Fruit fly (Drosophila melanogaster) whole organism, prepupa: ENCODE data around the gene CG13796.
A peak's percentile ranks its signal among the peaks of the same experiment; 100 is the strongest.

Experiments used
- CG11294 ChIP-seq: fragments of 200-800 bp; sonication (Bioruptor generic); IDR thresholded peaks from 2 replicates; pipeline ENCODE4 v1.3.6; 2022; ENCODE audit warnings: missing biosample characterization, missing genetic modification characterization
- CG11762 ChIP-seq: fragments of 200-800 bp; sonication (Bioruptor generic); optimal IDR thresholded peaks from 3 replicates; lab custom pipeline; 2016; ENCODE audit warnings: missing biosample characterization, missing genetic modification characterization; ENCODE audit not compliant: insufficient read depth
- CG15336 ChIP-seq: fragments of 200-800 bp; sonication (Bioruptor generic); IDR thresholded peaks from 2 replicates; pipeline ENCODE4 v1.3.6; 2022; ENCODE audit warnings: missing biosample characterization, missing genetic modification characterization
- CG1621 ChIP-seq: fragments of 200-800 bp; sonication (Bioruptor generic); optimal IDR thresholded peaks from 3 replicates; lab custom pipeline; 2018; ENCODE audit warnings: missing biosample characterization, mild to moderate bottlenecking, missing genetic modification characterization
- CG16779 ChIP-seq: fragments of 200-800 bp; sonication (Bioruptor generic); optimal IDR thresholded peaks from 3 replicates; lab custom pipeline; 2017; ENCODE audit warnings: missing biosample characterization, mild to moderate bottlenecking, missing genetic modification characterization
- CG3032 ChIP-seq: fragments of 200-800 bp; optimal IDR thresholded peaks from 2 replicates; lab custom pipeline; 2019; ENCODE audit warnings: missing biosample characterization, mild to moderate bottlenecking, missing genetic modification characterization, moderate library complexity
- CG31627 ChIP-seq: fragments of 200-800 bp; sonication (Bioruptor generic); optimal IDR thresholded peaks from 3 replicates; lab custom pipeline; 2016; ENCODE audit warnings: missing biosample characterization, missing genetic modification characterization
- CG32006 ChIP-seq: fragments of 200-800 bp; sonication (Bioruptor generic); optimal IDR thresholded peaks from 3 replicates; lab custom pipeline; 2017; ENCODE audit warnings: missing biosample characterization, mild to moderate bottlenecking, missing genetic modification characterization
- CG3919 ChIP-seq: fragments of 200-800 bp; sonication (Bioruptor generic); optimal IDR thresholded peaks from 3 replicates; lab custom pipeline; 2016; ENCODE audit warnings: missing biosample characterization, missing genetic modification characterization
- CG6163 ChIP-seq: fragments of 200-800 bp; sonication (Bioruptor generic); IDR thresholded peaks from 3 replicates; pipeline ENCODE4 v1.3.6; 2022; ENCODE audit warnings: missing biosample characterization, missing genetic modification characterization
- CG6276 ChIP-seq: fragments of 200-800 bp; sonication (Bioruptor generic); optimal IDR thresholded peaks from 2 replicates; lab custom pipeline; 2017; ENCODE audit warnings: missing biosample characterization, mild to moderate bottlenecking, missing genetic modification characterization
- CG6808 ChIP-seq: fragments of 200-800 bp; sonication (Bioruptor generic); optimal IDR thresholded peaks from 3 replicates; lab custom pipeline; 2017; ENCODE audit warnings: missing biosample characterization, missing genetic modification characterization, mild to moderate bottlenecking, moderate library complexity, missing genetic modification reagents
- CG6854 ChIP-seq: fragments of 200-800 bp; sonication (Bioruptor generic); optimal IDR thresholded peaks from 2 replicates; lab custom pipeline; 2017; ENCODE audit warnings: missing biosample characterization, mild to moderate bottlenecking, missing genetic modification characterization
- CG8119 ChIP-seq: fragments of 200-800 bp; sonication (Bioruptor generic); IDR thresholded peaks from 3 replicates; pipeline ENCODE4 v1.3.6; 2022; ENCODE audit warnings: missing biosample characterization, missing genetic modification characterization
- CG8319 ChIP-seq: fragments of 200-800 bp; sonication (Bioruptor generic); optimal IDR thresholded peaks from 3 replicates; lab custom pipeline; 2016; ENCODE audit warnings: missing biosample characterization, missing genetic modification characterization
- CG8632 ChIP-seq: fragments of 200-800 bp; sonication (Bioruptor generic); optimal IDR thresholded peaks from 3 replicates; lab custom pipeline; 2016; ENCODE audit warnings: missing biosample characterization, missing genetic modification characterization
- CG9139 ChIP-seq: fragments of 200-800 bp; sonication (Bioruptor generic); optimal IDR thresholded peaks from 3 replicates; lab custom pipeline; 2017; ENCODE audit warnings: missing biosample characterization, mild to moderate bottlenecking, missing genetic modification characterization
- Eip75B ChIP-seq: fragments of 200-800 bp; sonication (Bioruptor generic); optimal IDR thresholded peaks from 3 replicates; lab custom pipeline; 2016; ENCODE audit warnings: missing biosample characterization, missing genetic modification characterization
- Eip93F ChIP-seq: fragments of 200-800 bp; sonication (Bioruptor generic); optimal IDR thresholded peaks from 2 replicates; lab custom pipeline; 2016; ENCODE audit warnings: missing biosample characterization, mild to moderate bottlenecking, missing genetic modification characterization
- Ets96B ChIP-seq: fragments of 200-800 bp; optimal IDR thresholded peaks from 2 replicates; lab custom pipeline; 2019; ENCODE audit warnings: missing biosample characterization, mild to moderate bottlenecking, missing genetic modification characterization, moderate library complexity
- Hr38 ChIP-seq: sonication (Bioruptor generic); optimal IDR thresholded peaks from 2 replicates; lab custom pipeline; 2016; ENCODE audit warnings: missing biosample characterization, missing genetic modification characterization
- Hr39 ChIP-seq: fragments of 200-800 bp; sonication (Bioruptor generic); optimal IDR thresholded peaks from 2 replicates; lab custom pipeline; 2016; ENCODE audit warnings: missing biosample characterization, missing genetic modification characterization
- Hr4 ChIP-seq: fragments of 200-800 bp; sonication (Bioruptor generic); optimal IDR thresholded peaks from 3 replicates; lab custom pipeline; 2016; ENCODE audit warnings: missing biosample characterization, missing genetic modification characterization
- Lpt ChIP-seq: fragments of 200-800 bp; sonication (Bioruptor generic); optimal IDR thresholded peaks from 3 replicates; lab custom pipeline; 2016; ENCODE audit warnings: missing biosample characterization, missing genetic modification characterization
- Met ChIP-seq: fragments of 200-800 bp; sonication (Bioruptor generic); optimal IDR thresholded peaks from 3 replicates; lab custom pipeline; 2016; ENCODE audit warnings: missing biosample characterization, missing genetic modification characterization
- OdsH ChIP-seq: fragments of 200-800 bp; sonication (Bioruptor generic); optimal IDR thresholded peaks from 3 replicates; lab custom pipeline; 2016; ENCODE audit warnings: missing biosample characterization, missing genetic modification characterization
- Smox ChIP-seq: fragments of 200-800 bp; sonication (Bioruptor generic); optimal IDR thresholded peaks from 3 replicates; lab custom pipeline; 2016; ENCODE audit warnings: missing biosample characterization, missing genetic modification characterization
- Sox14 ChIP-seq: fragments of 200-800 bp; sonication (Bioruptor generic); optimal IDR thresholded peaks from 3 replicates; lab custom pipeline; 2016; ENCODE audit warnings: missing biosample characterization, missing genetic modification characterization
- achi ChIP-seq: fragments of 200-800 bp; sonication (Bioruptor generic); optimal IDR thresholded peaks from 3 replicates; lab custom pipeline; 2016; ENCODE audit warnings: missing biosample characterization, missing genetic modification characterization
- acj6 ChIP-seq: fragments of 200-800 bp; sonication (Bioruptor generic); optimal IDR thresholded peaks from 3 replicates; lab custom pipeline; 2016; ENCODE audit warnings: missing biosample characterization, missing genetic modification characterization
- cyc ChIP-seq: fragments of 200-800 bp; sonication (Bioruptor generic); optimal IDR thresholded peaks from 3 replicates; lab custom pipeline; 2016; ENCODE audit warnings: missing biosample characterization, missing genetic modification characterization
- dsx ChIP-seq: fragments of 200-800 bp; optimal IDR thresholded peaks from 3 replicates; lab custom pipeline; 2019; ENCODE audit warnings: missing biosample characterization, mild to moderate bottlenecking, missing genetic modification characterization, moderate library complexity; ENCODE audit not compliant: poor library complexity, severe bottlenecking
- eg ChIP-seq: fragments of 200-800 bp; sonication (Bioruptor generic); IDR thresholded peaks from 3 replicates; pipeline ENCODE4 v1.3.6; 2022; ENCODE audit warnings: missing biosample characterization, missing genetic modification characterization
- esn ChIP-seq: fragments of 200-800 bp; sonication (Bioruptor generic); optimal IDR thresholded peaks from 2 replicates; lab custom pipeline; 2016; ENCODE audit warnings: missing biosample characterization, mild to moderate bottlenecking, missing genetic modification characterization, moderate library complexity
- fd59A ChIP-seq: fragments of 200-800 bp; sonication (Bioruptor generic); optimal IDR thresholded peaks from 2 replicates; lab custom pipeline; 2017; ENCODE audit warnings: missing biosample characterization, mild to moderate bottlenecking, missing genetic modification characterization, missing genetic modification reagents
- fd85E ChIP-seq: fragments of 200-800 bp; sonication (Bioruptor generic); optimal IDR thresholded peaks from 3 replicates; lab custom pipeline; 2016; ENCODE audit warnings: missing biosample characterization, missing genetic modification characterization
- net ChIP-seq: fragments of 200-800 bp; sonication (Bioruptor generic); optimal IDR thresholded peaks from 3 replicates; lab custom pipeline; 2016; ENCODE audit warnings: missing biosample characterization, missing genetic modification characterization
- salr ChIP-seq, 2 experiments: fragments of 200-800 bp; sonication (Bioruptor generic); optimal IDR thresholded peaks; 3 replicates each; lab custom pipeline; 2016 to 2018; ENCODE audit warnings: missing biosample characterization in 2 of 2, missing genetic modification characterization in 2 of 2, mild to moderate bottlenecking in 1 of 2
- ss ChIP-seq, 2 experiments: fragments of 200-800 bp; sonication (Bioruptor generic); optimal IDR thresholded peaks; 2 replicates in 1 of 2; 3 replicates in 1 of 2; lab custom pipeline; 2017 to 2018; ENCODE audit warnings: mild to moderate bottlenecking in 2 of 2, missing biosample characterization in 2 of 2, missing genetic modification characterization in 2 of 2, moderate library complexity in 1 of 2
- svp ChIP-seq: fragments of 200-800 bp; sonication (Bioruptor generic); peaks from one replicate; lab custom pipeline; 2016; ENCODE audit warnings: missing biosample characterization, missing genetic modification characterization
- topi ChIP-seq: fragments of 200-800 bp; sonication (Bioruptor generic); optimal IDR thresholded peaks from 3 replicates; lab custom pipeline; 2016; ENCODE audit warnings: missing biosample characterization, missing genetic modification characterization

The CG13796 gene

DNA sequence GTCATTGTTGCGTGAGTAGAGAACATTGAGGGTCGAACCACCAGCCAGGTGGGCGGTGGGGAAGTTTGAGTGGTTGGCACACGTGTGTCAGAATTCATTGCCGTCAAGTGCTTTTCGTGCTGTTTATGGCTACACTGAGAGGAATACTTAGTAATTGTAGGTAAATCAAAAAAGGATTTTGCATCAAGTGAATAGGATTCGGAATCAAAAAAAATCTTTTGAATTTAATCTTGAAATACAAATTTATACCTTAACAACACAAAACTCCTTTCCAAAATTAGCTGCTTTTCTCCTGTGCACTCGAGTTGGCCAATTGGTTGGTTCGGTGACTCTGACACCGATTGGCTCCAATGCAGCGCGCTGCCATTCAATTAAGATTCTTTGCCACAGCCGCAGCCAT, 22.1 kb upstream of the CG13796 start:
- TF ChIP-seq CG6276 (GFP tag; lab: Kevin White, UChicago) = peak; percentile 23
- TF ChIP-seq acj6 (GFP tag; lab: Kevin White, UChicago) = no peak
- peak; percentile 15 for TF ChIP-seq CG3032 (tag; lab: Kevin White, UChicago)
- no peak for TF ChIP-seq OdsH (GFP tag; lab: Kevin White, UChicago)
- no peak for TF ChIP-seq fd85E (GFP tag; lab: Kevin White, UChicago)
- TF ChIP-seq Met (GFP tag; lab: Kevin White, UChicago) = peak; percentile 21
- TF ChIP-seq net = no peak
- TF ChIP-seq CG15336 (GFP tag; lab: Robert Waterston, UW) = peak; percentile 53
- TF ChIP-seq svp = peak; percentile 65
- TF ChIP-seq CG6163 (GFP tag; lab: Robert Waterston, UW) = peak; percentile 48; the same call in 2 of the 3 replicates
- TF ChIP-seq cyc (GFP tag; lab: Kevin White, UChicago) = peak; percentile 4
- peak; percentile 14 for TF ChIP-seq CG31627 (GFP tag; lab: Kevin White, UChicago)
- TF ChIP-seq CG32006 (GFP tag; lab: Kevin White, UChicago) = peak; percentile 45
- peak; percentile 12 for TF ChIP-seq Ets96B (tag; lab: Kevin White, UChicago)
- peak; percentile 5 for TF ChIP-seq dsx (GFP tag; lab: Kevin White, UChicago)
- no peak for TF ChIP-seq Smox
- no peak for TF ChIP-seq Hr38 (GFP tag; lab: Kevin White, UChicago)
- peak; percentile 47 for TF ChIP-seq Hr4 (GFP tag; lab: Kevin White, UChicago)
- peak; percentile 11 to 70 for TF ChIP-seq ss (GFP tag; optimal IDR thresholded peaks at IDR 0.05; lab: Kevin White, UChicago)
- TF ChIP-seq salr (GFP tag; optimal IDR thresholded peaks at IDR 0.05; lab: Kevin White, UChicago) = no peak
- no peak for TF ChIP-seq achi (GFP tag; lab: Kevin White, UChicago)
- TF ChIP-seq CG1621 (tag; lab: Kevin White, UChicago) = no peak
- TF ChIP-seq CG8119 (GFP tag; lab: Robert Waterston, UW) = 0 out of 3 replicates have a peak, but pooled peaks have one; percentile 17
- TF ChIP-seq Hr39 (GFP tag; lab: Kevin White, UChicago) = no peak
- peak; percentile 26 for TF ChIP-seq CG3919 (GFP tag; lab: Kevin White, UChicago)
- peak; percentile 19 for TF ChIP-seq Lpt (GFP tag; lab: Kevin White, UChicago)
- 0 out of 2 replicates have a peak, but pooled peaks have one; percentile 25 for TF ChIP-seq CG11294 (GFP tag; lab: Robert Waterston, UW)
- TF ChIP-seq CG6808 (GFP tag; lab: Kevin White, UChicago) = no peak
- 0 out of 3 replicates have a peak, but pooled peaks have one; percentile 55 for TF ChIP-seq eg (GFP tag; lab: Robert Waterston, UW)
- no peak for TF ChIP-seq Eip93F (GFP tag; lab: Kevin White, UChicago)
- TF ChIP-seq topi (GFP tag; lab: Kevin White, UChicago) = peak; percentile 32

DNA sequence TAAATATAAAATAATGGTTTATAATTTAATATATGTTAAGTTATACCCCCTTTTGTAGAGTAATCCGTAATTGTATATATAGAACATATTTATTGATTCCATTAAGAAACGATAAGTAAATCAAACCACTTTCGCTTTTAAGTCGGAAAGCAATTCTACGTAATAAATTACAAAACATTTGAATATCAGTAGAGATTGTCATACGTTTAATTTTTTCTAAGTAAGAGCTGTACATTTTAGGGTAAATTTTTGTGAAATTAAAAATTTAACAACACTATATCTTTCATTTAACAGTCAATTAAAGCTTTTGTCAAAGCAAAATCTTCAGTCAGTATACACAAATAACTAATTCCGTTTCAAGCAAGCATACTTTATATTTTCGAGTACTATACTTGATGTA, 21.4 kb upstream of the CG13796 start, which contains the start of gene CG46025:
Gene CG46025, plus strand, starts transcription at position 301 of the 400 bp plus-strand sequence.
- TF ChIP-seq fd59A (GFP tag; lab: Kevin White, UChicago) (no peak), CG16779 (no peak), Ets96B (tag; lab: Kevin White, UChicago) (no peak), CG3032 (tag; lab: Kevin White, UChicago) (no peak), CG1621 (tag; lab: Kevin White, UChicago) (no peak), CG6808 (GFP tag; lab: Kevin White, UChicago) (no peak), CG8119 (GFP tag; lab: Robert Waterston, UW) (no peak), CG31627 (GFP tag; lab: Kevin White, UChicago) (no peak), CG8319 (GFP tag; lab: Kevin White, UChicago) (no peak), acj6 (GFP tag; lab: Kevin White, UChicago) (no peak), CG11294 (GFP tag; lab: Robert Waterston, UW) (no peak), Eip93F (GFP tag; lab: Kevin White, UChicago) (no peak)

DNA sequence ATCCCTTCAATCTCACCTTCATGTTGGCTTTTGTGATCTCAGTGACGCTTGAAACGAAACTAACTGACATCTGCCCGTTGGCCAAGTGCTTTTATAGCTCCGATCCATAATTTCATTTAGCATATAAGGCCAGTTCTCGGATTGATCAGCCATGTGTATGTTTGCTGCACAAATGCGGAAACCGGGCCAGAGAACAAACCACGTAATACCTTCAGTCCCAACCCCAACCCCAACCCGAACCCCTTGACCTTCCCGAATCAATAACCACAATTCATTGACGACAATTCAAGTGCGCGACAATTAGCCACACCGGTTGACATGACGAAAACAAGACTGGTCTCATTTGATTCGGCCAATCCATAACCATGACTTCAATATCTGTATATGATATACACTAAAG, 20.6 kb upstream of the CG13796 start, which contains the start of gene CG7203:
Gene CG7203, minus strand, starts transcription at position 101 of the 400 bp plus-strand sequence.
- TF ChIP-seq CG8632 (GFP tag; lab: Kevin White, UChicago) = no peak
- TF ChIP-seq esn (GFP tag; lab: Kevin White, UChicago) = no peak
- no peak for TF ChIP-seq acj6 (GFP tag; lab: Kevin White, UChicago)
- no peak for TF ChIP-seq Met (GFP tag; lab: Kevin White, UChicago)
- no peak for TF ChIP-seq ss (GFP tag; optimal IDR thresholded peaks at IDR 0.05; lab: Kevin White, UChicago)
- no peak for TF ChIP-seq Eip75B (GFP tag; lab: Kevin White, UChicago)
- TF ChIP-seq CG6276 (GFP tag; lab: Kevin White, UChicago) = no peak
- no peak for TF ChIP-seq CG3919 (GFP tag; lab: Kevin White, UChicago)
- TF ChIP-seq CG11762 (GFP tag; lab: Kevin White, UChicago) = no peak
- TF ChIP-seq salr (GFP tag; optimal IDR thresholded peaks at IDR 0.05; lab: Kevin White, UChicago) = no peak
- no peak for TF ChIP-seq CG6854
- no peak for TF ChIP-seq Lpt (GFP tag; lab: Kevin White, UChicago)
- no peak for TF ChIP-seq CG6163 (GFP tag; lab: Robert Waterston, UW)
- no peak for TF ChIP-seq CG32006 (GFP tag; lab: Kevin White, UChicago)
- no peak for TF ChIP-seq CG9139 (GFP tag; lab: Kevin White, UChicago)
- no peak for TF ChIP-seq Sox14 (GFP tag; lab: Kevin White, UChicago)
- TF ChIP-seq fd59A (GFP tag; lab: Kevin White, UChicago) = no peak
